Fruit fly (Drosophila melanogaster) S2 (cell line): ENCODE data around the gene CG42654.

ENCODE experiments used
- CG8478 ChIP-seq: fragments of >200 bp; optimal IDR thresholded peaks from 2 replicates; lab custom pipeline; 2018
- CTCF ChIP-seq, 2 experiments: fragments of >200 bp; optimal IDR thresholded peaks; 2 replicates each; lab custom pipeline; 2018

- no peak for TF ChIP-seq CTCF (optimal IDR thresholded peaks at IDR 0.05; lab: Kevin White, UChicago)
- no peak for TF ChIP-seq CG8478 (lab: Kevin White, UChicago)
Observed at dm6 chr3L:19929719-19930334, 24.5 kb downstream of the CG42654 start.
